Fruit fly (Drosophila melanogaster) whole organism, embryonic: ENCODE results near the gene CG13928.

ENCODE experiments used
- Atf6 ChIP-seq: fragments of 200-800 bp; sonication (Bioruptor generic); IDR thresholded peaks from 2 replicates; pipeline ENCODE4 v1.3.6; 2022; ENCODE audit warnings: missing biosample characterization, missing genetic modification characterization
- Bdp1 ChIP-seq: fragments of 200-800 bp; sonication (Bioruptor generic); optimal IDR thresholded peaks from 3 replicates; lab custom pipeline; 2016; ENCODE audit warnings: missing biosample characterization, missing genetic modification characterization
- BtbVII ChIP-seq: fragments of 200-800 bp; sonication (Bioruptor generic); optimal IDR thresholded peaks from 3 replicates; lab custom pipeline; 2017; ENCODE audit warnings: missing biosample characterization, mild to moderate bottlenecking, missing genetic modification characterization
- CG10462 ChIP-seq: fragments of 200-800 bp; sonication (Bioruptor generic); optimal IDR thresholded peaks from 2 replicates; lab custom pipeline; 2016; ENCODE audit warnings: missing biosample characterization, missing genetic modification characterization
- CG10565 ChIP-seq: fragments of 200-800 bp; sonication (Bioruptor generic); optimal IDR thresholded peaks from 3 replicates; lab custom pipeline; 2016; ENCODE audit warnings: missing biosample characterization, mild to moderate bottlenecking, missing genetic modification characterization
- CG10979 ChIP-seq: fragments of 200-800 bp; sonication (Bioruptor generic); optimal IDR thresholded peaks from 2 replicates; lab custom pipeline; 2018; ENCODE audit warnings: missing biosample characterization, mild to moderate bottlenecking, missing genetic modification characterization, moderate library complexity
- CG11247 ChIP-seq: fragments of 200-800 bp; sonication (Bioruptor generic); IDR thresholded peaks from 2 replicates; pipeline ENCODE4 v1.3.6; 2022; ENCODE audit warnings: missing biosample characterization, missing genetic modification characterization
- CG13624 ChIP-seq: fragments of 200-800 bp; sonication (Bioruptor generic); optimal IDR thresholded peaks from 2 replicates; lab custom pipeline; 2016; ENCODE audit warnings: missing biosample characterization, missing genetic modification characterization
- CG1529 ChIP-seq: fragments of 200-800 bp; sonication (Bioruptor generic); optimal IDR thresholded peaks from 3 replicates; lab custom pipeline; 2018; ENCODE audit warnings: missing biosample characterization, missing genetic modification characterization
- CG15479 ChIP-seq: fragments of 200-800 bp; sonication (Bioruptor generic); optimal IDR thresholded peaks from 3 replicates; lab custom pipeline; 2019; ENCODE audit warnings: missing biosample characterization, mild to moderate bottlenecking, missing genetic modification characterization, moderate library complexity
- CG16779 ChIP-seq: fragments of 200-800 bp; sonication (Bioruptor generic); IDR thresholded peaks from 2 replicates; pipeline ENCODE4 v1.3.6; 2022; ENCODE audit warnings: missing biosample characterization, missing genetic modification characterization
- CG16815 ChIP-seq: fragments of 200-800 bp; sonication (Bioruptor generic); optimal IDR thresholded peaks from 3 replicates; lab custom pipeline; 2017; ENCODE audit warnings: missing biosample characterization, mild to moderate bottlenecking, missing genetic modification characterization
- CG18764 ChIP-seq: fragments of 200-800 bp; sonication (Bioruptor generic); optimal IDR thresholded peaks from 3 replicates; lab custom pipeline; 2016; ENCODE audit warnings: missing biosample characterization, missing genetic modification characterization
- CG30431 ChIP-seq: fragments of 200-800 bp; sonication (Bioruptor generic); optimal IDR thresholded peaks from 2 replicates; lab custom pipeline; 2017; ENCODE audit warnings: missing biosample characterization, missing genetic modification characterization
- CG31224 ChIP-seq: fragments of 200-800 bp; sonication (Bioruptor generic); IDR thresholded peaks from 2 replicates; pipeline ENCODE4 v1.3.6; 2022; ENCODE audit warnings: missing biosample characterization, missing genetic modification characterization
- CG33213 ChIP-seq: fragments of 200-800 bp; sonication (Bioruptor generic); optimal IDR thresholded peaks from 3 replicates; lab custom pipeline; 2016; ENCODE audit warnings: missing biosample characterization, missing genetic modification characterization
- CG34376 ChIP-seq: fragments of 200-800 bp; sonication (Bioruptor generic); optimal IDR thresholded peaks from 2 replicates; lab custom pipeline; 2018; ENCODE audit warnings: missing biosample characterization, mild to moderate bottlenecking, missing genetic modification characterization
- CG6765 ChIP-seq: fragments of 200-800 bp; sonication (Bioruptor generic); optimal IDR thresholded peaks from 3 replicates; lab custom pipeline; 2017; ENCODE audit warnings: missing biosample characterization, mild to moderate bottlenecking, missing genetic modification characterization
- CG8089 ChIP-seq: fragments of 200-800 bp; sonication (Bioruptor generic); optimal IDR thresholded peaks from 3 replicates; lab custom pipeline; 2016; ENCODE audit warnings: missing biosample characterization, missing genetic modification characterization
- CG9932 ChIP-seq: fragments of 200-800 bp; sonication (Bioruptor generic); IDR thresholded peaks from 2 replicates; pipeline ENCODE4 v1.3.6; 2022; ENCODE audit warnings: missing biosample characterization, missing genetic modification characterization
- CTCF ChIP-seq: fragments of 200-800 bp; sonication (Bioruptor generic); optimal IDR thresholded peaks from 2 replicates; lab custom pipeline; 2017; ENCODE audit warnings: missing biosample characterization, mild to moderate bottlenecking, missing genetic modification characterization, moderate library complexity
- CoRest ChIP-seq: fragments of 200-800 bp; sonication (Bioruptor generic); optimal IDR thresholded peaks from 3 replicates; lab custom pipeline; 2018; ENCODE audit warnings: missing biosample characterization, mild to moderate bottlenecking, missing genetic modification characterization, moderate library complexity
- Dfd ChIP-seq, 2 experiments: fragments of >200 bp; optimal IDR thresholded peaks; 2 replicates each; lab custom pipeline; 2017; ENCODE audit warnings: missing biosample characterization in 2 of 2, missing genetic modification characterization in 2 of 2
- Dll ChIP-seq: fragments of 200-800 bp; sonication (Bioruptor generic); IDR thresholded peaks from 4 replicates; pipeline ENCODE4 v1.3.6; 2022; ENCODE audit warnings: missing biosample characterization, missing genetic modification characterization; ENCODE audit not compliant: partially characterized antibody
- E2f1 ChIP-seq: fragments of 200-800 bp; sonication (Bioruptor generic); IDR thresholded peaks from 2 replicates; pipeline ENCODE4 v1.3.6; 2022; ENCODE audit warnings: missing biosample characterization, missing genetic modification characterization
- Fer2 ChIP-seq: fragments of 200-800 bp; sonication (Bioruptor generic); optimal IDR thresholded peaks from 2 replicates; lab custom pipeline; 2018; ENCODE audit warnings: missing biosample characterization, mild to moderate bottlenecking, missing genetic modification characterization, moderate library complexity
- HmgD ChIP-seq: fragments of 200-800 bp; sonication (Bioruptor generic); optimal IDR thresholded peaks from 3 replicates; lab custom pipeline; 2016; ENCODE audit warnings: missing biosample characterization, missing genetic modification characterization
- Oaz ChIP-seq: fragments of 200-800 bp; sonication (Bioruptor generic); IDR thresholded peaks from 2 replicates; pipeline ENCODE4 v1.3.6; 2022; ENCODE audit warnings: missing biosample characterization, missing genetic modification characterization
- ap ChIP-seq: fragments of 200-800 bp; sonication (Bioruptor generic); IDR thresholded peaks from 2 replicates; pipeline ENCODE4 v1.3.6; 2022; ENCODE audit warnings: missing biosample characterization, missing genetic modification characterization
- bowl ChIP-seq: fragments of 200-800 bp; sonication (Bioruptor generic); IDR thresholded peaks from 2 replicates; pipeline ENCODE4 v1.3.6; 2022; ENCODE audit warnings: missing biosample characterization, missing genetic modification characterization
- ci ChIP-seq: fragments of 200-800 bp; sonication (Bioruptor generic); IDR thresholded peaks from 3 replicates; pipeline ENCODE4 v1.3.6; 2022; ENCODE audit warnings: missing biosample characterization, missing genetic modification characterization
- cwo ChIP-seq: fragments of 200-800 bp; sonication (Bioruptor generic); optimal IDR thresholded peaks from 3 replicates; lab custom pipeline; 2017; ENCODE audit warnings: missing biosample characterization, missing genetic modification characterization, mild to moderate bottlenecking, moderate library complexity, missing genetic modification reagents
- esg ChIP-seq: fragments of 200-800 bp; sonication (Bioruptor generic); conservative IDR thresholded peaks from 2 replicates; pipeline ENCODE4 v1.3.6; 2022; ENCODE audit warnings: missing biosample characterization, missing genetic modification characterization
- gt ChIP-seq: fragments of 200-800 bp; sonication (Bioruptor generic); IDR thresholded peaks from 2 replicates; pipeline ENCODE4 v1.3.6; 2022; ENCODE audit warnings: missing biosample characterization, missing genetic modification characterization
- knrl ChIP-seq: fragments of 200-800 bp; sonication (Bioruptor generic); IDR thresholded peaks from 3 replicates; pipeline ENCODE4 v1.3.6; 2022; ENCODE audit warnings: missing biosample characterization, missing genetic modification characterization; ENCODE audit not compliant: partially characterized antibody
- lilli ChIP-seq: fragments of 200-800 bp; sonication (Bioruptor generic); optimal IDR thresholded peaks from 3 replicates; lab custom pipeline; 2016; ENCODE audit warnings: missing biosample characterization, missing genetic modification characterization
- lmd ChIP-seq: fragments of 200-800 bp; sonication (Bioruptor generic); IDR thresholded peaks from 2 replicates; pipeline ENCODE4 v1.3.6; 2022; ENCODE audit warnings: missing biosample characterization, missing genetic modification characterization
- mirr ChIP-seq: fragments of 200-800 bp; sonication (Bioruptor generic); optimal IDR thresholded peaks from 3 replicates; lab custom pipeline; 2018; ENCODE audit warnings: missing biosample characterization, mild to moderate bottlenecking, missing genetic modification characterization
- nerfin-1 ChIP-seq: fragments of 200-800 bp; sonication (Bioruptor generic); optimal IDR thresholded peaks from 3 replicates; lab custom pipeline; 2019; ENCODE audit warnings: missing biosample characterization, mild to moderate bottlenecking, missing genetic modification characterization, moderate library complexity
- nerfin-2 ChIP-seq: fragments of 200-800 bp; sonication (Bioruptor generic); IDR thresholded peaks from 2 replicates; pipeline ENCODE4 v1.3.6; 2022; ENCODE audit warnings: missing biosample characterization, missing genetic modification characterization; ENCODE audit not compliant: partially characterized antibody
- oc ChIP-seq: fragments of 200-800 bp; sonication (Bioruptor generic); optimal IDR thresholded peaks from 2 replicates; lab custom pipeline; 2018; ENCODE audit warnings: missing biosample characterization, mild to moderate bottlenecking, missing genetic modification characterization, moderate library complexity
- p53 ChIP-seq: fragments of 200-800 bp; sonication (Bioruptor generic); optimal IDR thresholded peaks from 2 replicates; lab custom pipeline; 2016; ENCODE audit warnings: missing biosample characterization, missing genetic modification characterization
- pan ChIP-seq, 4 experiments: fragments of >200 bp in 3 of 4; fragments of 200-800 bp in 1 of 4; sonication (Bioruptor generic) in 1 of 4; optimal IDR thresholded peaks in 3 of 4; IDR thresholded peaks in 1 of 4; 2 replicates each; pipeline versions ENCODE4 v1.3.6 to Lab custom; 2017 to 2022; ENCODE audit warnings: missing biosample characterization in 2 of 4, missing genetic modification characterization in 2 of 4, mixed read lengths in 1 of 4
- rib ChIP-seq: fragments of 200-800 bp; sonication (Bioruptor generic); IDR thresholded peaks from 2 replicates; pipeline ENCODE4 v1.3.6; 2022; ENCODE audit warnings: missing biosample characterization, missing genetic modification characterization
- salm ChIP-seq: fragments of 200-800 bp; sonication (Bioruptor generic); optimal IDR thresholded peaks from 2 replicates; lab custom pipeline; 2018; ENCODE audit warnings: missing biosample characterization, mild to moderate bottlenecking, missing genetic modification characterization
- tna ChIP-seq: fragments of 200-800 bp; sonication (Bioruptor generic); IDR thresholded peaks from 2 replicates; pipeline ENCODE4 v1.3.6; 2022; ENCODE audit warnings: missing biosample characterization, missing genetic modification characterization; ENCODE audit not compliant: partially characterized antibody
- tup ChIP-seq: fragments of 200-800 bp; sonication (Bioruptor generic); optimal IDR thresholded peaks from 2 replicates; lab custom pipeline; 2016; ENCODE audit warnings: missing biosample characterization, mild to moderate bottlenecking, missing genetic modification characterization, moderate library complexity
- tx ChIP-seq: fragments of 200-800 bp; sonication (Bioruptor generic); optimal IDR thresholded peaks from 2 replicates; lab custom pipeline; 2016; ENCODE audit warnings: missing biosample characterization, missing genetic modification characterization
- wek ChIP-seq: fragments of 200-800 bp; sonication (Bioruptor generic); optimal IDR thresholded peaks from 3 replicates; lab custom pipeline; 2018; ENCODE audit warnings: missing biosample characterization, mild to moderate bottlenecking, missing genetic modification characterization, moderate library complexity
- zfh2 ChIP-seq: fragments of 200-800 bp; sonication (Bioruptor generic); optimal IDR thresholded peaks from 2 replicates; lab custom pipeline; 2016; ENCODE audit warnings: missing biosample characterization, missing genetic modification characterization

Gene CG13928

DNA sequence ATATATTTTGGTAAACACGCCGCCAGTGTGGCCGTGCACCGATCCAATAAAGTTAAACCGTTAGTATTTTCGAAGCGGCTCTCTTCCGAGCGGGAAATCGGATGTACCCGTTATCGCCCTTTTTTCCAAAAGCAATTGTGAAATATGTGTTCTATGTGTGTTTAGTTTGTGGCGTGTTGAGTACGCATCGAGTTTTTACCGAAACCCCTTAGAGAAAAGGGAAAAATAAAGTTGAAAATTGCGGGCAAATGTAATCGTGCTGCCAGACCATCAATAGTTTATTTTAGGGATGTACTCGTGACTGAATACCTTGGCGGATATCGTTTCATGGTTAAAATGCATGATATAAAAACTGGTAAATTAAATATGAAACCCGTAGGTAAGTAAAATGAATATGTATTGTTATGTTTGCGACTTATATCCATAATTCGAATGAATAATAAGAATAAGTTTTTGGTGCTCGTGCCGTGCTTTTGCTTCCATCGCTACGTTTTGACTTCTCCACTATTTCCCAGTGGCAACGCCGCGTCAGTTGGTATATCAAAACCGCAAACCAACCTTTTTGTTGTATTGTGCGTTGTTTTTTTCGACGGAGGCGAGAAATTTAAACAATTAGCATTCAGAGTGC is 11.1 kb upstream of the CG13928 start, which contains the start of the genes Mettl2 and Bgb (continued):
- TF ChIP-seq pan (optimal IDR thresholded peaks at IDR 0.05; lab: Kevin White, UChicago) (no peak), pan (GFP tag; optimal IDR thresholded peaks at IDR 0.05 in 1 of 2, IDR thresholded peaks at IDR 0.05 in 1 of 2) (peak in 1 of 2 experiments; percentile 79), CG16815 (GFP tag; lab: Kevin White, UChicago) (peak; percentile 66), CG8089 (GFP tag; lab: Kevin White, UChicago) (peak; percentile 62), CG30431 (GFP tag; lab: Kevin White, UChicago) (peak; percentile 52), CG10565 (GFP tag; lab: Kevin White, UChicago) (peak; percentile 1), CG11247 (peak; percentile 68), CG1529 (GFP tag; lab: Kevin White, UChicago) (peak; percentile 6), nerfin-1 (tag; lab: Kevin White, UChicago) (peak; percentile 54), BtbVII (GFP tag; lab: Kevin White, UChicago) (peak; percentile 8), bowl (no peak), Fer2 (tag; lab: Kevin White, UChicago) (peak; percentile 74), knrl (GFP tag; lab: Robert Waterston, UW) (peak; percentile 87), oc (tag; lab: Kevin White, UChicago) (no peak), zfh2 (GFP tag; lab: Kevin White, UChicago) (peak; percentile 91), tx (GFP tag; lab: Kevin White, UChicago) (peak; percentile 76), CG13624 (peak; percentile 78), Bdp1 (GFP tag; lab: Kevin White, UChicago) (peak; percentile 39), wek (GFP tag; lab: Kevin White, UChicago) (no peak), salm (tag; lab: Kevin White, UChicago) (no peak), CG18764 (GFP tag; lab: Kevin White, UChicago) (peak; percentile 72), mirr (peak; percentile 27), HmgD (GFP tag; lab: Kevin White, UChicago) (peak; percentile 53), p53 (GFP tag; lab: Kevin White, UChicago) (peak; percentile 18), rib (GFP tag; lab: Robert Waterston, UW) (peak; percentile 46; the same call in 1 of the 2 replicates), CG31224 (peak; percentile 72), ci (GFP tag; lab: Robert Waterston, UW) (peak; percentile 66; the same call in 2 of the 3 replicates), CG34376 (GFP tag; lab: Kevin White, UChicago) (peak; percentile 48), CoRest (peak; percentile 83), CG9932 (GFP tag; lab: Robert Waterston, UW) (peak; percentile 91), tna (GFP tag; lab: Robert Waterston, UW) (0 out of 2 replicates have a peak, but pooled peaks have one; percentile 9), lilli (GFP tag; lab: Kevin White, UChicago) (peak; percentile 90), CG6765 (GFP tag; lab: Kevin White, UChicago) (peak; percentile 34), ap (GFP tag; lab: Robert Waterston, UW) (no peak), CG10979 (tag; lab: Kevin White, UChicago) (peak; percentile 69), E2f1 (GFP tag; lab: Robert Waterston, UW) (peak; percentile 71), CG16779 (GFP tag; lab: Robert Waterston, UW) (peak; percentile 68; the same call in 1 of the 2 replicates), Dll (peak; percentile 85), Dfd (GFP tag; optimal IDR thresholded peaks at IDR 0.05; lab: Kevin White, UChicago) (no peak), tup (GFP tag; lab: Kevin White, UChicago) (no peak), CTCF (GFP tag; lab: Kevin White, UChicago) (no peak), nerfin-2 (GFP tag; lab: Robert Waterston, UW) (no peak), CG15479 (GFP tag; lab: Kevin White, UChicago) (no peak), Atf6 (GFP tag; lab: Robert Waterston, UW) (peak; percentile 52; the same call in 1 of the 2 replicates), lmd (GFP tag; lab: Robert Waterston, UW) (peak; percentile 89), Oaz (GFP tag; lab: Robert Waterston, UW) (peak; percentile 49), gt (GFP tag; lab: Robert Waterston, UW) (no peak; the same call in 1 of the 2 replicates), CG10462 (GFP tag; lab: Kevin White, UChicago) (peak; percentile 6), CG33213 (peak; percentile 65), cwo (GFP tag; lab: Kevin White, UChicago) (peak; percentile 53), esg (GFP tag; lab: Robert Waterston, UW) (peak; percentile 78)
